Fruit fly (Drosophila melanogaster) ovary, adult (tissue): Measurements from ENCODE around the gene gny.

Source experiments
- CG17801 ChIP-seq: fragments of 200-800 bp; optimal IDR thresholded peaks from 2 replicates; lab custom pipeline; 2019; ENCODE audit warnings: missing biosample characterization, mild to moderate bottlenecking, missing genetic modification characterization, moderate library complexity; ENCODE audit not compliant: partially characterized antibody

The gny gene

dm6 chr2L:10364229-10364628 lies 15.7 kb upstream of the gny start, which contains the start of gene lft:
Gene lft, plus strand, starts transcription at chr2L:10364471.
- TF ChIP-seq CG17801 (GFP tag; lab: Kevin White, UChicago): no peak

- TF ChIP-seq CG17801 (GFP tag; lab: Kevin White, UChicago): peak; percentile 67
Observed at dm6 chr2L:10366525-10366924, 13.4 kb upstream of the gny start, which contains the start of gene CG5056. Gene CG5056, plus strand, starts transcription at chr2L:10366692.

dm6 chr2L:10372297-10372696 lies 7.6 kb upstream of the gny start:
- no peak for TF ChIP-seq CG17801 (GFP tag; lab: Kevin White, UChicago)

- TF ChIP-seq CG17801 (GFP tag; lab: Kevin White, UChicago): no peak
Observed at dm6 chr2L:10373605-10374269, 6.2 kb upstream of the gny start, which contains the start of gene rho-5. Gene rho-5, minus strand, starts transcription at chr2L:10373900.

- peak; percentile 59 for TF ChIP-seq CG17801 (GFP tag; lab: Kevin White, UChicago)
Observed at dm6 chr2L:10375464-10376236, 4.3 kb upstream of the gny start, which contains the start of the genes CG33303 and dpr19. Gene CG33303, minus strand, starts transcription at chr2L:10375757. Gene dpr19, plus strand, starts transcription at chr2L:10376168.

dm6 chr2L:10376276-10376675 lies 3.6 kb upstream of the gny start:
- TF ChIP-seq CG17801 (GFP tag; lab: Kevin White, UChicago): no peak

- no peak for TF ChIP-seq CG17801 (GFP tag; lab: Kevin White, UChicago)
Observed at dm6 chr2L:10378631-10379030, 1.3 kb upstream of the gny start.

- peak; percentile 33 for TF ChIP-seq CG17801 (GFP tag; lab: Kevin White, UChicago)
Observed at dm6 chr2L:10381890-10382450, 2.1 kb downstream of the gny start, which contains the start of gene CG5096. Gene CG5096, plus strand, starts transcription at chr2L:10382263.

dm6 chr2L:10386208-10386805 lies 6.4 kb downstream of the gny start, which contains the start of the genes Cdk1 and mRpS7:
Gene Cdk1, minus strand, starts transcription at chr2L:10386262.
Gene mRpS7, plus strand, starts transcription at chr2L:10386662.
- TF ChIP-seq CG17801 (GFP tag; lab: Kevin White, UChicago): peak; percentile 36

- TF ChIP-seq CG17801 (GFP tag; lab: Kevin White, UChicago): no peak
Observed at dm6 chr2L:10386824-10387223, 6.9 kb downstream of the gny start.

- peak; percentile 41 for TF ChIP-seq CG17801 (GFP tag; lab: Kevin White, UChicago)
Observed at dm6 chr2L:10387869-10388726, 8.2 kb downstream of the gny start, which contains the start of gene da. Gene da, plus strand, starts transcription at chr2L:10388105.

dm6 chr2L:10393467-10393866 lies 13.6 kb downstream of the gny start:
- TF ChIP-seq CG17801 (GFP tag; lab: Kevin White, UChicago): no peak

- peak; percentile 8 for TF ChIP-seq CG17801 (GFP tag; lab: Kevin White, UChicago)
Observed at dm6 chr2L:10395035-10395434, 15.1 kb downstream of the gny start.
